Worm (Caenorhabditis elegans) whole organism, midembryonic: Measurements from ENCODE around the gene kcc-1.

Experiments
- flt-1 ChIP-seq: fragments of 200-800 bp; sonication (Bioruptor generic); IDR thresholded peaks from 2 replicates; pipeline ENCODE4 v1.3.6; 2022; ENCODE audit warnings: missing genetic modification characterization, missing compliant biosample characterization
- med-1 ChIP-seq: sonication (generic microtip); optimal IDR thresholded peaks from 2 replicates; lab custom pipeline; 2017; ENCODE audit warnings: missing genetic modification characterization, mild to moderate bottlenecking, missing compliant biosample characterization, antibody characterized with exemption, missing genetic modification reagents; ENCODE audit not compliant: insufficient read depth

DNA sequence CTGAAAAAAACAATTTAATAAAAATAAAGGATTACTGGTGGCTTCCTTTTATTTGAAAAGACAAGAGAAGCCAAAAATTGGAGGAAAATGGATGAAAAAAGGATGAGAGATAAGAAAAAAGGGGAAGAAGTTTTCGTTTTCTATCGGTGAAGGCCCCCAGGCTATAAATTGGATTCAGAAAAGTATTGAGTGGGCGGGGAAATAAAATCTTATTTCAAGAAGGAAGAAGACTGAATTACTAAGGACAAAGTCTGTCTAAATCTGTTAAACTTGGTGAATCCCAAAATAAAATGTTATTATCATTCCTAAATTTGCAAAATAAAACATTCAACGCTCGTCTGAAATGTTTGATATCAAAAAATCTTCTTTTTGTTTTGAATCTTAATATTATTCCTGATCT is 16.0 kb downstream of the kcc-1 start:
- no peak for TF ChIP-seq flt-1 (GFP tag; lab: Robert Waterston, UW)
- TF ChIP-seq med-1 (GFP tag; lab: Kevin White, UChicago) = no peak
